Fruit fly (Drosophila melanogaster) whole organism, prepupa: ENCODE data around the gene CG33111.

Experiments
- Blimp-1 ChIP-seq: fragments of 200-800 bp; sonication (Bioruptor generic); optimal IDR thresholded peaks from 3 replicates; lab custom pipeline; 2017; ENCODE audit warnings: missing biosample characterization, missing genetic modification characterization, mild to moderate bottlenecking, moderate library complexity, missing genetic modification reagents
- CG10631 ChIP-seq: fragments of 200-800 bp; sonication (Bioruptor generic); optimal IDR thresholded peaks from 2 replicates; lab custom pipeline; 2016; ENCODE audit warnings: missing biosample characterization, missing genetic modification characterization
- CG10669 ChIP-seq: fragments of 200-800 bp; sonication (Bioruptor generic); optimal IDR thresholded peaks from 3 replicates; lab custom pipeline; 2018; ENCODE audit warnings: missing biosample characterization, mild to moderate bottlenecking, missing genetic modification characterization, moderate library complexity
- CG11294 ChIP-seq: fragments of 200-800 bp; sonication (Bioruptor generic); IDR thresholded peaks from 2 replicates; pipeline ENCODE4 v1.3.6; 2022; ENCODE audit warnings: missing biosample characterization, missing genetic modification characterization
- CG11762 ChIP-seq: fragments of 200-800 bp; sonication (Bioruptor generic); optimal IDR thresholded peaks from 3 replicates; lab custom pipeline; 2016; ENCODE audit warnings: missing biosample characterization, missing genetic modification characterization; ENCODE audit not compliant: insufficient read depth
- CG11902 ChIP-seq: fragments of 200-800 bp; sonication (Bioruptor generic); optimal IDR thresholded peaks from 3 replicates; lab custom pipeline; 2016; ENCODE audit warnings: missing biosample characterization, missing genetic modification characterization
- CG15336 ChIP-seq: fragments of 200-800 bp; sonication (Bioruptor generic); IDR thresholded peaks from 2 replicates; pipeline ENCODE4 v1.3.6; 2022; ENCODE audit warnings: missing biosample characterization, missing genetic modification characterization
- CG1621 ChIP-seq: fragments of 200-800 bp; sonication (Bioruptor generic); optimal IDR thresholded peaks from 3 replicates; lab custom pipeline; 2018; ENCODE audit warnings: missing biosample characterization, mild to moderate bottlenecking, missing genetic modification characterization
- CG3032 ChIP-seq: fragments of 200-800 bp; optimal IDR thresholded peaks from 2 replicates; lab custom pipeline; 2019; ENCODE audit warnings: missing biosample characterization, mild to moderate bottlenecking, missing genetic modification characterization, moderate library complexity
- CG32006 ChIP-seq: fragments of 200-800 bp; sonication (Bioruptor generic); optimal IDR thresholded peaks from 3 replicates; lab custom pipeline; 2017; ENCODE audit warnings: missing biosample characterization, mild to moderate bottlenecking, missing genetic modification characterization
- CG34406 ChIP-seq: fragments of 200-800 bp; sonication (Bioruptor generic); optimal IDR thresholded peaks from 3 replicates; lab custom pipeline; 2016; ENCODE audit warnings: missing biosample characterization, missing genetic modification characterization
- CG3919 ChIP-seq: fragments of 200-800 bp; sonication (Bioruptor generic); optimal IDR thresholded peaks from 3 replicates; lab custom pipeline; 2016; ENCODE audit warnings: missing biosample characterization, missing genetic modification characterization
- CG4318 ChIP-seq: fragments of 200-800 bp; sonication (Bioruptor generic); optimal IDR thresholded peaks from 3 replicates; lab custom pipeline; 2017; ENCODE audit warnings: missing biosample characterization, mild to moderate bottlenecking, missing genetic modification characterization
- CG6163 ChIP-seq: fragments of 200-800 bp; sonication (Bioruptor generic); IDR thresholded peaks from 3 replicates; pipeline ENCODE4 v1.3.6; 2022; ENCODE audit warnings: missing biosample characterization, missing genetic modification characterization
- CG6276 ChIP-seq: fragments of 200-800 bp; sonication (Bioruptor generic); optimal IDR thresholded peaks from 2 replicates; lab custom pipeline; 2017; ENCODE audit warnings: missing biosample characterization, mild to moderate bottlenecking, missing genetic modification characterization
- CG6792 ChIP-seq: fragments of 200-800 bp; sonication (Bioruptor generic); optimal IDR thresholded peaks from 3 replicates; lab custom pipeline; 2016; ENCODE audit warnings: missing biosample characterization, missing genetic modification characterization
- CG6854 ChIP-seq: fragments of 200-800 bp; sonication (Bioruptor generic); optimal IDR thresholded peaks from 2 replicates; lab custom pipeline; 2017; ENCODE audit warnings: missing biosample characterization, mild to moderate bottlenecking, missing genetic modification characterization
- CG7368 ChIP-seq: fragments of 200-800 bp; sonication (Bioruptor generic); optimal IDR thresholded peaks from 3 replicates; lab custom pipeline; 2016; ENCODE audit warnings: missing biosample characterization, missing genetic modification characterization
- CG8119 ChIP-seq: fragments of 200-800 bp; sonication (Bioruptor generic); IDR thresholded peaks from 3 replicates; pipeline ENCODE4 v1.3.6; 2022; ENCODE audit warnings: missing biosample characterization, missing genetic modification characterization
- CG8319 ChIP-seq: fragments of 200-800 bp; sonication (Bioruptor generic); optimal IDR thresholded peaks from 3 replicates; lab custom pipeline; 2016; ENCODE audit warnings: missing biosample characterization, missing genetic modification characterization
- CG8632 ChIP-seq: fragments of 200-800 bp; sonication (Bioruptor generic); optimal IDR thresholded peaks from 3 replicates; lab custom pipeline; 2016; ENCODE audit warnings: missing biosample characterization, missing genetic modification characterization
- CG9139 ChIP-seq: fragments of 200-800 bp; sonication (Bioruptor generic); optimal IDR thresholded peaks from 3 replicates; lab custom pipeline; 2017; ENCODE audit warnings: missing biosample characterization, mild to moderate bottlenecking, missing genetic modification characterization
- Eip75B ChIP-seq: fragments of 200-800 bp; sonication (Bioruptor generic); optimal IDR thresholded peaks from 3 replicates; lab custom pipeline; 2016; ENCODE audit warnings: missing biosample characterization, missing genetic modification characterization
- Eip78C ChIP-seq: fragments of 200-800 bp; sonication (Bioruptor generic); peaks from one replicate; lab custom pipeline; 2016; ENCODE audit warnings: missing biosample characterization, missing genetic modification characterization
- Gug ChIP-seq: fragments of 200-800 bp; sonication (Bioruptor generic); IDR thresholded peaks from 2 replicates; pipeline ENCODE4 v1.3.6; 2022; ENCODE audit warnings: missing biosample characterization, missing genetic modification characterization
- Hr38 ChIP-seq: sonication (Bioruptor generic); optimal IDR thresholded peaks from 2 replicates; lab custom pipeline; 2016; ENCODE audit warnings: missing biosample characterization, missing genetic modification characterization
- Hr4 ChIP-seq: fragments of 200-800 bp; sonication (Bioruptor generic); optimal IDR thresholded peaks from 3 replicates; lab custom pipeline; 2016; ENCODE audit warnings: missing biosample characterization, missing genetic modification characterization
- Lpt ChIP-seq: fragments of 200-800 bp; sonication (Bioruptor generic); optimal IDR thresholded peaks from 3 replicates; lab custom pipeline; 2016; ENCODE audit warnings: missing biosample characterization, missing genetic modification characterization
- OdsH ChIP-seq: fragments of 200-800 bp; sonication (Bioruptor generic); optimal IDR thresholded peaks from 3 replicates; lab custom pipeline; 2016; ENCODE audit warnings: missing biosample characterization, missing genetic modification characterization
- Smox ChIP-seq: fragments of 200-800 bp; sonication (Bioruptor generic); optimal IDR thresholded peaks from 3 replicates; lab custom pipeline; 2016; ENCODE audit warnings: missing biosample characterization, missing genetic modification characterization
- Sox102F ChIP-seq: fragments of 200-800 bp; sonication (Bioruptor generic); optimal IDR thresholded peaks from 2 replicates; lab custom pipeline; 2016; ENCODE audit warnings: missing biosample characterization, mild to moderate bottlenecking, missing genetic modification characterization
- Sox14 ChIP-seq: fragments of 200-800 bp; sonication (Bioruptor generic); optimal IDR thresholded peaks from 3 replicates; lab custom pipeline; 2016; ENCODE audit warnings: missing biosample characterization, missing genetic modification characterization
- Sox15 ChIP-seq: fragments of 200-800 bp; sonication (Bioruptor generic); optimal IDR thresholded peaks from 3 replicates; lab custom pipeline; 2016; ENCODE audit warnings: missing biosample characterization, missing genetic modification characterization
- achi ChIP-seq: fragments of 200-800 bp; sonication (Bioruptor generic); optimal IDR thresholded peaks from 3 replicates; lab custom pipeline; 2016; ENCODE audit warnings: missing biosample characterization, missing genetic modification characterization
- acj6 ChIP-seq: fragments of 200-800 bp; sonication (Bioruptor generic); optimal IDR thresholded peaks from 3 replicates; lab custom pipeline; 2016; ENCODE audit warnings: missing biosample characterization, missing genetic modification characterization
- cyc ChIP-seq: fragments of 200-800 bp; sonication (Bioruptor generic); optimal IDR thresholded peaks from 3 replicates; lab custom pipeline; 2016; ENCODE audit warnings: missing biosample characterization, missing genetic modification characterization
- dac ChIP-seq: fragments of 200-800 bp; sonication (Bioruptor generic); optimal IDR thresholded peaks from 2 replicates; lab custom pipeline; 2017; ENCODE audit warnings: missing biosample characterization, mild to moderate bottlenecking, missing genetic modification characterization
- dsx ChIP-seq: fragments of 200-800 bp; optimal IDR thresholded peaks from 3 replicates; lab custom pipeline; 2019; ENCODE audit warnings: missing biosample characterization, mild to moderate bottlenecking, missing genetic modification characterization, moderate library complexity; ENCODE audit not compliant: poor library complexity, severe bottlenecking
- fkh ChIP-seq: fragments of 200-800 bp; sonication (Bioruptor generic); optimal IDR thresholded peaks from 3 replicates; lab custom pipeline; 2017; ENCODE audit warnings: missing biosample characterization, mild to moderate bottlenecking, missing genetic modification characterization, moderate library complexity
- lz ChIP-seq: fragments of 200-800 bp; sonication (Bioruptor generic); optimal IDR thresholded peaks from 3 replicates; lab custom pipeline; 2016; ENCODE audit warnings: missing biosample characterization, missing genetic modification characterization
- net ChIP-seq: fragments of 200-800 bp; sonication (Bioruptor generic); optimal IDR thresholded peaks from 3 replicates; lab custom pipeline; 2016; ENCODE audit warnings: missing biosample characterization, missing genetic modification characterization
- pdm3 ChIP-seq: fragments of 200-800 bp; sonication (Bioruptor generic); optimal IDR thresholded peaks from 3 replicates; lab custom pipeline; 2016; ENCODE audit warnings: missing biosample characterization, missing genetic modification characterization
- salr ChIP-seq, 2 experiments: fragments of 200-800 bp; sonication (Bioruptor generic); optimal IDR thresholded peaks; 3 replicates each; lab custom pipeline; 2016 to 2018; ENCODE audit warnings: missing biosample characterization in 2 of 2, missing genetic modification characterization in 2 of 2, mild to moderate bottlenecking in 1 of 2
- spab ChIP-seq: fragments of 200-800 bp; sonication (Bioruptor generic); optimal IDR thresholded peaks from 2 replicates; lab custom pipeline; 2017; ENCODE audit warnings: missing biosample characterization, mild to moderate bottlenecking, missing genetic modification characterization, missing genetic modification reagents
- ss ChIP-seq, 2 experiments: fragments of 200-800 bp; sonication (Bioruptor generic); optimal IDR thresholded peaks; 2 replicates in 1 of 2; 3 replicates in 1 of 2; lab custom pipeline; 2017 to 2018; ENCODE audit warnings: mild to moderate bottlenecking in 2 of 2, missing biosample characterization in 2 of 2, missing genetic modification characterization in 2 of 2, moderate library complexity in 1 of 2
- svp ChIP-seq: fragments of 200-800 bp; sonication (Bioruptor generic); peaks from one replicate; lab custom pipeline; 2016; ENCODE audit warnings: missing biosample characterization, missing genetic modification characterization
- topi ChIP-seq: fragments of 200-800 bp; sonication (Bioruptor generic); optimal IDR thresholded peaks from 3 replicates; lab custom pipeline; 2016; ENCODE audit warnings: missing biosample characterization, missing genetic modification characterization
- vri ChIP-seq: fragments of 200-800 bp; sonication (Bioruptor generic); optimal IDR thresholded peaks from 3 replicates; lab custom pipeline; 2016; ENCODE audit warnings: missing biosample characterization, mild to moderate bottlenecking, missing genetic modification characterization

The CG33111 gene

dm6 chr3R:23789584-23789983, 29.5 kb downstream of the CG33111 start:
- TF ChIP-seq svp (GFP tag; lab: Kevin White, UChicago), result peak; percentile 99
- TF ChIP-seq CG8119 (GFP tag; lab: Robert Waterston, UW), result no peak
- TF ChIP-seq Smox (GFP tag; lab: Kevin White, UChicago), result no peak
- TF ChIP-seq acj6 (GFP tag; lab: Kevin White, UChicago), result no peak
- no peak for TF ChIP-seq Sox102F (GFP tag; lab: Kevin White, UChicago)
- TF ChIP-seq CG4318 (GFP tag; lab: Kevin White, UChicago), result no peak

DNA sequence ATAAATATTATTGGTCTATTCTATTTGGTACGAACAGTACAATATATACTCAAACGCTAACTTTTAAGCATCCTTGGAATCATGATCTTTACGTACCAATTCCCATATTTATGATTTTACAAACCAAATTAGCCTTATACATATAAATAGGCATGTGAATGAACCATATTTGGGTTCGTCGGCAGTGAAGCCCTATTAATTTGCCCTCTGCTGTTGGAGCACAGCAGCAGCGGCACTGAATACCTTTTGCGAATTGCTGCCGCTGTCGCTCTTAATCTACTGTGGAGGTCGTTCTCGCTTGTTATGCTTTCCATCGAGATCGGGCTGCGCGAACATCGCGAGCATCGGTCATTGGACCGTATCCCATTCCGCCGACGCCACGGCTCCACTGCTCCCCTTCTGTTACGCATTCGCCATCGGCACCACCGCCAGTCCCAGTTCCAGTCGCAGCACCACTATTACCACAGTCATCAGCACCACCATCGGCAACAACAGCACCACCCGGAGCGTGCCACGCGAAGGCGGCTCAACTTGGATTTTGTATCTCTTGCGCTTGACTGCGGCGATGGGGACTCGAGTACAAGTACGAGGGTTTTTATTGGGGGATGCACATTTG, 30.5 kb downstream of the CG33111 start:
- TF ChIP-seq CG11902 (GFP tag; lab: Kevin White, UChicago) (peak; percentile 23), net (GFP tag; lab: Kevin White, UChicago) (peak; percentile 69), CG8632 (GFP tag; lab: Kevin White, UChicago) (peak; percentile 65), CG7368 (GFP tag; lab: Kevin White, UChicago) (peak; percentile 29), topi (GFP tag; lab: Kevin White, UChicago) (peak; percentile 66), CG6163 (GFP tag; lab: Robert Waterston, UW) (peak; percentile 44), CG11294 (GFP tag; lab: Robert Waterston, UW) (peak; percentile 44; the same call in 1 of the 2 replicates), Gug (GFP tag; lab: Robert Waterston, UW) (peak; percentile 68), Hr38 (GFP tag; lab: Kevin White, UChicago) (no peak), lz (GFP tag; lab: Kevin White, UChicago) (peak; percentile 51), OdsH (GFP tag; lab: Kevin White, UChicago) (peak; percentile 76), salr (GFP tag; optimal IDR thresholded peaks at IDR 0.05; lab: Kevin White, UChicago) (peak; percentile 48 to 73), CG11762 (GFP tag; lab: Kevin White, UChicago) (peak; percentile 67), Eip78C (GFP tag; lab: Kevin White, UChicago) (peak; percentile 93), dac (GFP tag; lab: Kevin White, UChicago) (peak; percentile 61), CG1621 (peak; percentile 70), Lpt (peak; percentile 39), Sox14 (GFP tag; lab: Kevin White, UChicago) (peak; percentile 75), CG4318 (GFP tag; lab: Kevin White, UChicago) (peak; percentile 70), CG9139 (GFP tag; lab: Kevin White, UChicago) (peak; percentile 40), CG6854 (GFP tag; lab: Kevin White, UChicago) (peak; percentile 58), Sox15 (GFP tag; lab: Kevin White, UChicago) (peak; percentile 46), CG3919 (GFP tag; lab: Kevin White, UChicago) (peak; percentile 70), CG3032 (tag; lab: Kevin White, UChicago) (peak; percentile 80), Hr4 (GFP tag; lab: Kevin White, UChicago) (peak; percentile 72), CG8119 (GFP tag; lab: Robert Waterston, UW) (peak; percentile 79), spab (GFP tag; lab: Kevin White, UChicago) (peak; percentile 77), Blimp-1 (GFP tag; lab: Kevin White, UChicago) (no peak), vri (GFP tag; lab: Kevin White, UChicago) (no peak), CG10669 (GFP tag; lab: Kevin White, UChicago) (peak; percentile 73), CG8319 (GFP tag; lab: Kevin White, UChicago) (no peak), CG6276 (GFP tag; lab: Kevin White, UChicago) (peak; percentile 69), dsx (GFP tag; lab: Kevin White, UChicago) (peak; percentile 59), svp (GFP tag; lab: Kevin White, UChicago) (peak; percentile 94), CG10631 (GFP tag; lab: Kevin White, UChicago) (peak; percentile 80), cyc (GFP tag; lab: Kevin White, UChicago) (peak; percentile 47), fkh (GFP tag; lab: Kevin White, UChicago) (no peak), CG32006 (peak; percentile 88), ss (GFP tag; optimal IDR thresholded peaks at IDR 0.05; lab: Kevin White, UChicago) (peak; percentile 65 to 81), acj6 (GFP tag; lab: Kevin White, UChicago) (peak; percentile 72), pdm3 (peak; percentile 68), achi (peak; percentile 56), CG15336 (peak; percentile 71; the same call in 1 of the 2 replicates), CG34406 (GFP tag; lab: Kevin White, UChicago) (peak; percentile 63), Eip75B (GFP tag; lab: Kevin White, UChicago) (peak; percentile 78), CG6792 (GFP tag; lab: Kevin White, UChicago) (peak; percentile 63), Sox102F (GFP tag; lab: Kevin White, UChicago) (peak; percentile 53)
